Worm (Caenorhabditis elegans) whole organism, young adult: Measurements from ENCODE around the gene R05D3.3.

ENCODE experiments used
- B0035.1 ChIP-seq: sonication (generic microtip); optimal IDR thresholded peaks from 2 replicates; lab custom pipeline; 2016; ENCODE audit warnings: missing genetic modification characterization, mild to moderate bottlenecking, missing compliant biosample characterization, missing genotype, missing genetic modification reagents
- C06A6.2 ChIP-seq: fragments of 200-800 bp; sonication (Bioruptor generic); conservative IDR thresholded peaks from 2 replicates; pipeline ENCODE4 v1.3.6; 2022; ENCODE audit warnings: missing genetic modification characterization, missing compliant biosample characterization
- F22D6.2 ChIP-seq: sonication (generic microtip); optimal IDR thresholded peaks from 2 replicates; lab custom pipeline; 2016; ENCODE audit warnings: mild to moderate bottlenecking, missing genetic modification characterization, missing compliant biosample characterization
- F39B2.1 ChIP-seq: fragments of 200-800 bp; sonication (Bioruptor generic); IDR thresholded peaks from 2 replicates; pipeline ENCODE4 v1.3.6; 2022; ENCODE audit warnings: missing genetic modification reagents, missing genetic modification characterization, missing compliant biosample characterization
- F57A8.1 ChIP-seq: fragments of 200-800 bp; sonication (Bioruptor generic); optimal IDR thresholded peaks from 2 replicates; lab custom pipeline; 2018; ENCODE audit warnings: mild to moderate bottlenecking, missing genetic modification characterization, moderate library complexity, missing compliant biosample characterization
- Y53G8AR.9 ChIP-seq: fragments of 200-800 bp; sonication (Bioruptor generic); conservative IDR thresholded peaks from 2 replicates; pipeline ENCODE4 v1.3.6; 2022; ENCODE audit warnings: missing genetic modification reagents, missing genetic modification characterization, missing compliant biosample characterization
- ZK185.1 ChIP-seq: sonication (generic microtip); optimal IDR thresholded peaks from 2 replicates; lab custom pipeline; 2016; ENCODE audit warnings: mild to moderate bottlenecking, missing genetic modification characterization, missing compliant biosample characterization; ENCODE audit not compliant: poor library complexity, severe bottlenecking
- akir-1 ChIP-seq: fragments of 200-800 bp; sonication (Bioruptor generic); optimal IDR thresholded peaks from 2 replicates; lab custom pipeline; 2018; ENCODE audit warnings: mild to moderate bottlenecking, missing genetic modification characterization, moderate library complexity, missing compliant biosample characterization
- atf-7 ChIP-seq: sonication (generic microtip); optimal IDR thresholded peaks from 2 replicates; lab custom pipeline; 2017; ENCODE audit warnings: mild to moderate bottlenecking, missing genetic modification characterization, missing compliant biosample characterization
- athp-1 ChIP-seq: sonication (generic microtip); optimal IDR thresholded peaks from 2 replicates; lab custom pipeline; 2017; ENCODE audit warnings: mild to moderate bottlenecking, missing genetic modification characterization, missing compliant biosample characterization
- attf-3 ChIP-seq: fragments of 200-800 bp; sonication (Bioruptor generic); conservative IDR thresholded peaks from 2 replicates; pipeline ENCODE4 v1.3.6; 2022; ENCODE audit warnings: missing genetic modification reagents, missing genetic modification characterization, missing compliant biosample characterization
- attf-6 ChIP-seq: fragments of 200-800 bp; sonication (Bioruptor generic); IDR thresholded peaks from 2 replicates; pipeline ENCODE4 v1.3.6; 2022; ENCODE audit warnings: missing genetic modification reagents, missing genetic modification characterization, missing compliant biosample characterization
- cebp-1 ChIP-seq, 2 experiments: fragments of 200-800 bp in 1 of 2; sonication (Bioruptor generic) in 1 of 2; sonication (generic microtip) in 1 of 2; IDR thresholded peaks in 1 of 2; optimal IDR thresholded peaks in 1 of 2; 2 replicates each; pipeline versions ENCODE4 v1.3.6 to Lab custom; 2017 to 2022; ENCODE audit warnings: missing compliant biosample characterization in 2 of 2, missing genetic modification characterization in 2 of 2, mild to moderate bottlenecking in 1 of 2, missing genetic modification reagents in 1 of 2, moderate library complexity in 1 of 2
- ceh-100 ChIP-seq: fragments of 200-800 bp; sonication (Bioruptor generic); IDR thresholded peaks from 2 replicates; pipeline ENCODE4 v1.3.6; 2022; ENCODE audit warnings: missing genetic modification reagents, missing genetic modification characterization, missing compliant biosample characterization
- ceh-27 ChIP-seq: fragments of 200-800 bp; sonication (Bioruptor generic); optimal IDR thresholded peaks from 2 replicates; lab custom pipeline; 2018; ENCODE audit warnings: mild to moderate bottlenecking, missing genetic modification characterization, moderate library complexity, missing compliant biosample characterization
- die-1 ChIP-seq: sonication (generic microtip); optimal IDR thresholded peaks from 2 replicates; lab custom pipeline; 2016; ENCODE audit warnings: missing genotype, mild to moderate bottlenecking, missing genetic modification characterization, missing compliant biosample characterization
- dpff-1 ChIP-seq: sonication (generic microtip); optimal IDR thresholded peaks from 2 replicates; lab custom pipeline; 2017; ENCODE audit warnings: mild to moderate bottlenecking, missing genetic modification characterization, missing compliant biosample characterization
- egrh-3 ChIP-seq: fragments of 200-800 bp; sonication (Bioruptor generic); IDR thresholded peaks from 2 replicates; pipeline ENCODE4 v1.3.6; 2022; ENCODE audit warnings: missing genetic modification reagents, missing genetic modification characterization, missing compliant biosample characterization
- fkh-3 ChIP-seq: sonication (generic microtip); optimal IDR thresholded peaks from 2 replicates; lab custom pipeline; 2016; ENCODE audit warnings: mild to moderate bottlenecking, missing genetic modification characterization, missing compliant biosample characterization
- gei-17 ChIP-seq: fragments of 200-800 bp; sonication (Bioruptor generic); optimal IDR thresholded peaks from 2 replicates; lab custom pipeline; 2018; ENCODE audit warnings: mild to moderate bottlenecking, missing genetic modification characterization, missing compliant biosample characterization
- him-1 ChIP-seq: sonication (generic microtip); optimal IDR thresholded peaks from 2 replicates; lab custom pipeline; 2016; ENCODE audit warnings: missing genotype, missing genetic modification reagents, missing genetic modification characterization, missing compliant biosample characterization
- hlh-26 ChIP-seq: fragments of 200-800 bp; sonication (Bioruptor generic); conservative IDR thresholded peaks from 2 replicates; pipeline ENCODE4 v1.3.6; 2022; ENCODE audit warnings: missing genetic modification reagents, missing genetic modification characterization, missing compliant biosample characterization
- let-607 ChIP-seq, 2 experiments: fragments of 200-800 bp in 1 of 2; sonication (Bioruptor generic) in 1 of 2; sonication (generic microtip) in 1 of 2; optimal IDR thresholded peaks; 2 replicates each; lab custom pipeline; 2016 to 2018; ENCODE audit warnings: mild to moderate bottlenecking in 2 of 2, missing compliant biosample characterization in 2 of 2, missing genetic modification characterization in 2 of 2, moderate library complexity in 2 of 2, missing genotype in 1 of 2
- lin-26 ChIP-seq: fragments of 200-800 bp; sonication (Bioruptor generic); IDR thresholded peaks from 2 replicates; pipeline ENCODE4 v1.3.6; 2022; ENCODE audit warnings: missing genetic modification reagents, missing genetic modification characterization, missing compliant biosample characterization
- lsl-1 ChIP-seq: fragments of 200-800 bp; sonication (Bioruptor generic); optimal IDR thresholded peaks from 2 replicates; lab custom pipeline; 2018; ENCODE audit warnings: mild to moderate bottlenecking, missing genetic modification characterization, moderate library complexity, missing compliant biosample characterization
- madf-6 ChIP-seq: fragments of 200-800 bp; sonication (Bioruptor generic); IDR thresholded peaks from 2 replicates; pipeline ENCODE4 v1.3.6; 2022; ENCODE audit warnings: missing genetic modification reagents, missing genetic modification characterization, missing compliant biosample characterization
- mes-4 ChIP-seq: sonication (generic microtip); optimal IDR thresholded peaks from 2 replicates; lab custom pipeline; 2016; ENCODE audit warnings: missing genotype, missing genetic modification characterization, missing compliant biosample characterization
- nhr-80 ChIP-seq: sonication (generic microtip); optimal IDR thresholded peaks from 2 replicates; lab custom pipeline; 2016; ENCODE audit warnings: missing genetic modification characterization, missing compliant biosample characterization
- pha-4 ChIP-seq: fragments of 150-350 bp; sonication (generic microtip); optimal IDR thresholded peaks from 2 replicates; lab custom pipeline; 2014; ENCODE audit warnings: missing biosample characterization, missing genetic modification reagents, missing genetic modification characterization
- rec-8 ChIP-seq, 2 experiments: sonication (generic microtip); optimal IDR thresholded peaks; 2 replicates each; lab custom pipeline; 2016; ENCODE audit warnings: mild to moderate bottlenecking in 2 of 2, missing genetic modification characterization in 2 of 2, missing genetic modification reagents in 2 of 2, missing genotype in 2 of 2, missing biosample characterization in 1 of 2, missing compliant biosample characterization in 1 of 2, moderate library complexity in 1 of 2
- rpc-1 ChIP-seq, 2 experiments: fragments of 150-350 bp in 1 of 2; sonication (generic microtip) in 1 of 2; optimal IDR thresholded peaks; 2 replicates each; lab custom pipeline; 2014 to 2018; ENCODE audit warnings: missing biosample characterization in 1 of 2, missing genetic modification characterization in 1 of 2, missing genetic modification reagents in 1 of 2, missing genotype in 1 of 2
- sea-2 ChIP-seq: fragments of 200-800 bp; sonication (Bioruptor generic); IDR thresholded peaks from 2 replicates; pipeline ENCODE4 v1.3.6; 2022; ENCODE audit warnings: missing genetic modification characterization, missing compliant biosample characterization
- snpc-4 ChIP-seq, 5 experiments: fragments of 150-350 bp in 1 of 5; sonication (generic microtip) in 4 of 5; optimal IDR thresholded peaks; 2 replicates each; lab custom pipeline; 2014 to 2018; ENCODE audit warnings: missing genetic modification characterization in 5 of 5, missing biosample characterization in 3 of 5, antibody characterized with exemption in 2 of 5, mild to moderate bottlenecking in 2 of 5, missing compliant biosample characterization in 2 of 5, missing genotype in 2 of 5, moderate library complexity in 2 of 5, missing genetic modification reagents in 1 of 5
- somi-1 ChIP-seq: fragments of 200-800 bp; sonication (Bioruptor generic); optimal IDR thresholded peaks from 2 replicates; lab custom pipeline; 2018; ENCODE audit warnings: mild to moderate bottlenecking, missing genetic modification characterization, missing compliant biosample characterization
- unc-130 ChIP-seq: sonication (generic microtip); optimal IDR thresholded peaks from 2 replicates; lab custom pipeline; 2016; ENCODE audit warnings: missing genetic modification reagents, missing genetic modification characterization, missing compliant biosample characterization

Gene R05D3.3

ce11 chrIII:8411976-8412375, 48.2 kb downstream of the R05D3.3 start (continued):
- TF ChIP-seq let-607 (tag; optimal IDR thresholded peaks at IDR 0.05; lab: Kevin White, UChicago) (peak; percentile 10 to 15), rpc-1 (optimal IDR thresholded peaks at IDR 0.05; lab: Kevin White, UChicago) (no peak), rpc-1 (tag; optimal IDR thresholded peaks at IDR 0.05; lab: Kevin White, UChicago) (no peak), rec-8 (tag; optimal IDR thresholded peaks at IDR 0.05; lab: Kevin White, UChicago) (no peak), F22D6.2 (tag; lab: Kevin White, UChicago) (no peak), egrh-3 (GFP tag; lab: Robert Waterston, UW) (peak; percentile 23; the same call in 1 of the 2 replicates), mes-4 (no peak), athp-1 (tag; lab: Kevin White, UChicago) (no peak), pha-4 (tag; lab: Kevin White, UChicago) (peak; percentile 56), atf-7 (tag; lab: Kevin White, UChicago) (no peak), B0035.1 (tag; lab: Kevin White, UChicago) (no peak), lin-26 (GFP tag; lab: Robert Waterston, UW) (no peak), lsl-1 (GFP tag; lab: Kevin White, UChicago) (no peak), Y53G8AR.9 (GFP tag; lab: Robert Waterston, UW) (no peak), ZK185.1 (tag; lab: Kevin White, UChicago) (no peak), fkh-3 (tag; lab: Kevin White, UChicago) (no peak), ceh-27 (GFP tag; lab: Kevin White, UChicago) (peak; percentile 35), snpc-4 (GFP tag; optimal IDR thresholded peaks at IDR 0.05; lab: Kevin White, UChicago) (no peak), snpc-4 (tag; optimal IDR thresholded peaks at IDR 0.05; lab: Kevin White, UChicago) (peak in 3 of 4 experiments; percentile 2 to 52 (median 18)), F39B2.1 (GFP tag; lab: Robert Waterston, UW) (no peak), cebp-1 (GFP tag; IDR thresholded peaks at IDR 0.05; lab: Robert Waterston, UW) (peak; percentile 90), cebp-1 (tag; optimal IDR thresholded peaks at IDR 0.05; lab: Kevin White, UChicago) (peak; percentile 94), hlh-26 (GFP tag; lab: Robert Waterston, UW) (no peak), attf-3 (no peak), dpff-1 (tag; lab: Kevin White, UChicago) (no peak), sea-2 (no peak), gei-17 (no peak), madf-6 (GFP tag; lab: Robert Waterston, UW) (peak; percentile 32; the same call in 1 of the 2 replicates), him-1 (tag; lab: Kevin White, UChicago) (peak; percentile 6)

ce11 chrIII:8413501-8413900, 49.7 kb downstream of the R05D3.3 start:
- TF ChIP-seq nhr-80 (tag; lab: Kevin White, UChicago) (no peak), F57A8.1 (no peak), ceh-100 (GFP tag; lab: Robert Waterston, UW) (no peak), akir-1 (GFP tag; lab: Kevin White, UChicago) (no peak), attf-6 (GFP tag; lab: Robert Waterston, UW) (no peak), somi-1 (GFP tag; lab: Kevin White, UChicago) (no peak), unc-130 (GFP tag; lab: Kevin White, UChicago) (no peak), die-1 (tag; lab: Kevin White, UChicago) (no peak), C06A6.2 (GFP tag; lab: Robert Waterston, UW) (no peak)
